Worm (Caenorhabditis elegans): ENCODE measurements around the gene clec-82.

clec-82 gene

ce11 chrIV:2823446-2823845 lies 12.0 kb upstream of the clec-82 start, which contains the start of gene clec-80:
Gene clec-80, plus strand, starts transcription at chrIV:2823746.
- TF ChIP-seq dve-1 (tag; optimal IDR thresholded peaks at IDR 0.05) (no peak), sox-2 (GFP tag; IDR thresholded peaks at IDR 0.05) (no peak), nhr-232 (tag; optimal IDR thresholded peaks at IDR 0.05) (no peak), tbx-7 (tag; optimal IDR thresholded peaks at IDR 0.05) (no peak), ets-4 (tag; optimal IDR thresholded peaks at IDR 0.05) (no peak), madf-2 (tag; optimal IDR thresholded peaks at IDR 0.05) (no peak), unc-55 (GFP tag; optimal IDR thresholded peaks at IDR 0.05) (no peak), pha-2 (tag; optimal IDR thresholded peaks at IDR 0.05) (no peak), ceh-19 (GFP tag; optimal IDR thresholded peaks at IDR 0.05) (no peak), syd-9 (tag; optimal IDR thresholded peaks at IDR 0.05) (no peak), K02D7.2 (tag; optimal IDR thresholded peaks at IDR 0.05) (no peak), fax-1 (tag; optimal IDR thresholded peaks at IDR 0.05) (no peak), pat-9 (tag; optimal IDR thresholded peaks at IDR 0.05) (no peak), ceh-24 (tag; optimal IDR thresholded peaks at IDR 0.05) (no peak), ceh-45 (GFP tag; IDR thresholded peaks at IDR 0.05) (no peak), sdc-2 (tag; optimal IDR thresholded peaks at IDR 0.05) (no peak), unc-86 (tag; optimal IDR thresholded peaks at IDR 0.05) (no peak), Y22D7AL.16 (tag; optimal IDR thresholded peaks at IDR 0.05) (no peak), elt-2 (tag; optimal IDR thresholded peaks at IDR 0.05) (no peak), nfya-1 (tag; optimal IDR thresholded peaks at IDR 0.05) (no peak)

ce11 chrIV:2825460-2826103 lies 9.9 kb upstream of the clec-82 start:
- no peak for TF ChIP-seq ceh-24 (tag; optimal IDR thresholded peaks at IDR 0.05)
- no peak for TF ChIP-seq ceh-9 (tag; optimal IDR thresholded peaks at IDR 0.05)
- TF ChIP-seq madf-2 (tag; optimal IDR thresholded peaks at IDR 0.05), result no peak
- no peak for TF ChIP-seq syd-9 (tag; optimal IDR thresholded peaks at IDR 0.05)

- no peak for TF ChIP-seq ceh-6 (GFP tag; optimal IDR thresholded peaks at IDR 0.05)
- TF ChIP-seq lim-6 (tag; optimal IDR thresholded peaks at IDR 0.05), result no peak
- TF ChIP-seq pat-9 (tag; optimal IDR thresholded peaks at IDR 0.05), result no peak
- TF ChIP-seq pax-1 (tag; optimal IDR thresholded peaks at IDR 0.05), result no peak
- no peak for TF ChIP-seq dmd-4 (tag; optimal IDR thresholded peaks at IDR 0.05; ENCODE audit: borderline replicate concordance)
- TF ChIP-seq pqm-1 (tag; optimal IDR thresholded peaks at IDR 0.05), result no peak
- TF ChIP-seq hlh-13 (GFP tag; optimal IDR thresholded peaks at IDR 0.05), result no peak
- TF ChIP-seq hlh-8 (tag; optimal IDR thresholded peaks at IDR 0.05), result no peak
These were observed 9.1 kb upstream of the clec-82 start for ce11 chrIV:2826335-2826734.

- TF ChIP-seq mec-3 (tag; optimal IDR thresholded peaks at IDR 0.05; ENCODE audit: borderline replicate concordance), result no peak
- no peak for TF ChIP-seq C08G9.2 (tag; optimal IDR thresholded peaks at IDR 0.05)
- no peak for TF ChIP-seq hlh-6 (tag; optimal IDR thresholded peaks at IDR 0.05)
- TF ChIP-seq hlh-15 (tag; optimal IDR thresholded peaks at IDR 0.05), result no peak
- TF ChIP-seq ref-2 (tag; optimal IDR thresholded peaks at IDR 0.05), result no peak
- TF ChIP-seq ceh-19 (GFP tag; optimal IDR thresholded peaks at IDR 0.05), result no peak
- no peak for TF ChIP-seq tbx-2 (tag; optimal IDR thresholded peaks at IDR 0.05)
- TF ChIP-seq ceh-9 (tag; optimal IDR thresholded peaks at IDR 0.05), result no peak
- TF ChIP-seq elt-2 (tag; optimal IDR thresholded peaks at IDR 0.05), result no peak
- TF ChIP-seq sox-2 (GFP tag; IDR thresholded peaks at IDR 0.05), result no peak
- no peak for TF ChIP-seq ceh-30 (tag; optimal IDR thresholded peaks at IDR 0.05)
- no peak for TF ChIP-seq pag-3 (tag; optimal IDR thresholded peaks at IDR 0.05; ENCODE audit: borderline replicate concordance)
- TF ChIP-seq ceh-24 (tag; optimal IDR thresholded peaks at IDR 0.05), result no peak
- no peak for TF ChIP-seq pha-4 (tag; optimal IDR thresholded peaks at IDR 0.05)
- no peak for TF ChIP-seq T23F11.4 (GFP tag; optimal IDR thresholded peaks at IDR 0.05)
- no peak for TF ChIP-seq F13H6.1 (tag; optimal IDR thresholded peaks at IDR 0.05)
- no peak for TF ChIP-seq pros-1 (tag; optimal IDR thresholded peaks at IDR 0.05)
- TF ChIP-seq nhr-232 (tag; optimal IDR thresholded peaks at IDR 0.05), result no peak
These were observed 2.9 kb upstream of the clec-82 start, which contains the start of the genes Y54G2A.48 and pudl-1 for ce11 chrIV:2832587-2832986. Gene Y54G2A.48, minus strand, starts transcription at chrIV:2832687. Gene pudl-1, plus strand, starts transcription at chrIV:2832906.

Data from whole organism, late embryonic.